Worm (Caenorhabditis elegans): ENCODE results near the gene Y105C5A.1268.

- TF ChIP-seq nhr-90 (tag; optimal IDR thresholded peaks at IDR 0.05; ENCODE audit: poor library complexity) (no peak), irx-1 (tag; optimal IDR thresholded peaks at IDR 0.05) (no peak), fkh-10 (GFP tag; optimal IDR thresholded peaks at IDR 0.05) (no peak), nhr-28 (tag; optimal IDR thresholded peaks at IDR 0.05) (no peak), snpc-4 (tag; optimal IDR thresholded peaks at IDR 0.05) (peak; percentile 68), lin-39 (tag; optimal IDR thresholded peaks at IDR 0.05) (no peak), nhr-237 (tag; optimal IDR thresholded peaks at IDR 0.05) (no peak), C34B4.2 (tag; optimal IDR thresholded peaks at IDR 0.05) (no peak)
These were observed 45.6 kb upstream of the Y105C5A.1268 start for ce11 chrIV:15691829-15692228.
